Fruit fly (Drosophila melanogaster) whole organism: Measurements from ENCODE around the gene Pka-R1.

Experiments used
- CG8478 ChIP-seq: fragments of >200 bp; optimal IDR thresholded peaks from 2 replicates; lab custom pipeline; 2018; ENCODE audit warnings: inconsistent platforms
- EcR ChIP-seq, 2 experiments: fragments of >200 bp; optimal IDR thresholded peaks; 2 replicates each; lab custom pipeline; 2017; ENCODE audit warnings: missing biosample characterization in 2 of 2, missing genetic modification characterization in 2 of 2, missing genetic modification reagents in 2 of 2
- psq ChIP-seq: fragments of >200 bp; optimal IDR thresholded peaks from 2 replicates; lab custom pipeline; 2017
- usp ChIP-seq: fragments of >200 bp; optimal IDR thresholded peaks from 2 replicates; lab custom pipeline; 2017; ENCODE audit warnings: missing biosample characterization, missing genetic modification characterization, mixed read lengths

- no peak for TF ChIP-seq CG8478 (lab: Kevin White, UChicago)
- TF ChIP-seq EcR (GFP tag; optimal IDR thresholded peaks at IDR 0.05; lab: Kevin White, UChicago), result no peak
- TF ChIP-seq usp (GFP tag; lab: Kevin White, UChicago), result no peak
- TF ChIP-seq psq (lab: Kevin White, UChicago), result no peak
Measured at dm6 chr3L:20883969-20884368, 68.1 kb downstream of the Pka-R1 start.
